Worm (Caenorhabditis elegans) whole organism, late embryonic: Measurements from ENCODE around the gene wdfy-2.

Source experiments
- C08G9.2 ChIP-seq: sonication (generic microtip); optimal IDR thresholded peaks from 2 replicates; lab custom pipeline; 2016; ENCODE audit warnings: mild to moderate bottlenecking, missing genetic modification characterization, moderate library complexity, missing compliant biosample characterization
- C38D4.7 ChIP-seq: fragments of 200-800 bp; sonication (Bioruptor generic); optimal IDR thresholded peaks from 2 replicates; lab custom pipeline; 2018; ENCODE audit warnings: mild to moderate bottlenecking, missing genetic modification characterization, moderate library complexity, missing compliant biosample characterization
- ama-1 ChIP-seq: fragments of 150-350 bp; optimal IDR thresholded peaks from 2 replicates; lab custom pipeline; 2014
- ceh-14 ChIP-seq: sonication (generic microtip); optimal IDR thresholded peaks from 2 replicates; lab custom pipeline; 2016; ENCODE audit warnings: missing genotype, missing genetic modification characterization, missing compliant biosample characterization
- ceh-2 ChIP-seq: sonication (generic microtip); optimal IDR thresholded peaks from 2 replicates; lab custom pipeline; 2016; ENCODE audit warnings: missing genotype, missing genetic modification characterization, missing compliant biosample characterization
- ceh-22 ChIP-seq: sonication (generic microtip); optimal IDR thresholded peaks from 2 replicates; lab custom pipeline; 2017; ENCODE audit warnings: missing biosample characterization, missing genetic modification characterization
- ceh-30 ChIP-seq: fragments of 150-350 bp; optimal IDR thresholded peaks from 2 replicates; lab custom pipeline; 2014; ENCODE audit warnings: missing biosample characterization, missing genetic modification characterization
- ceh-9 ChIP-seq: sonication (generic microtip); optimal IDR thresholded peaks from 2 replicates; lab custom pipeline; 2016; ENCODE audit warnings: mild to moderate bottlenecking, missing genetic modification characterization, inconsistent platforms, missing compliant biosample characterization
- dve-1 ChIP-seq: sonication (generic microtip); optimal IDR thresholded peaks from 2 replicates; lab custom pipeline; 2017; ENCODE audit warnings: antibody characterized with exemption, mild to moderate bottlenecking, missing genetic modification characterization, missing compliant biosample characterization
- ets-4 ChIP-seq: sonication (generic microtip); optimal IDR thresholded peaks from 2 replicates; lab custom pipeline; 2016; ENCODE audit warnings: missing genetic modification characterization, missing compliant biosample characterization
- fax-1 ChIP-seq: sonication (generic microtip); optimal IDR thresholded peaks from 2 replicates; lab custom pipeline; 2016; ENCODE audit warnings: missing genotype, missing genetic modification characterization, missing compliant biosample characterization
- gmeb-2 ChIP-seq: sonication (generic microtip); optimal IDR thresholded peaks from 2 replicates; lab custom pipeline; 2016; ENCODE audit warnings: missing genetic modification characterization, inconsistent platforms, missing compliant biosample characterization
- hlh-15 ChIP-seq: sonication (generic microtip); optimal IDR thresholded peaks from 2 replicates; lab custom pipeline; 2016; ENCODE audit warnings: missing genetic modification characterization, missing compliant biosample characterization
- hlh-30 ChIP-seq: sonication (generic microtip); optimal IDR thresholded peaks from 2 replicates; lab custom pipeline; 2017; ENCODE audit warnings: antibody characterized with exemption, missing genetic modification characterization, missing compliant biosample characterization; ENCODE audit not compliant: insufficient read depth
- hlh-8 ChIP-seq: sonication (generic microtip); optimal IDR thresholded peaks from 2 replicates; lab custom pipeline; 2016; ENCODE audit warnings: missing genotype, missing genetic modification characterization, missing compliant biosample characterization
- lim-6 ChIP-seq: sonication (generic microtip); optimal IDR thresholded peaks from 2 replicates; lab custom pipeline; 2016; ENCODE audit warnings: missing genetic modification characterization, missing compliant biosample characterization
- nfya-1 ChIP-seq: sonication (generic microtip); optimal IDR thresholded peaks from 2 replicates; lab custom pipeline; 2017; ENCODE audit warnings: missing genetic modification characterization, mild to moderate bottlenecking, missing compliant biosample characterization, antibody characterized with exemption, moderate library complexity
- npax-4 ChIP-seq: sonication (generic microtip); optimal IDR thresholded peaks from 2 replicates; lab custom pipeline; 2016; ENCODE audit warnings: missing genetic modification characterization, missing compliant biosample characterization
- pag-3 ChIP-seq: sonication (generic microtip); optimal IDR thresholded peaks from 2 replicates; lab custom pipeline; 2016; ENCODE audit warnings: missing compliant biosample characterization, missing genetic modification characterization, borderline replicate concordance
- pat-9 ChIP-seq: fragments of 200-800 bp; sonication (Bioruptor generic); optimal IDR thresholded peaks from 2 replicates; lab custom pipeline; 2018; ENCODE audit warnings: mild to moderate bottlenecking, missing genetic modification characterization, moderate library complexity, missing compliant biosample characterization
- pha-2 ChIP-seq: sonication (generic microtip); optimal IDR thresholded peaks from 2 replicates; lab custom pipeline; 2017; ENCODE audit warnings: mild to moderate bottlenecking, missing genetic modification characterization, missing compliant biosample characterization
- pha-4 ChIP-seq: fragments of 150-350 bp; optimal IDR thresholded peaks from 2 replicates; lab custom pipeline; 2018; ENCODE audit warnings: missing biosample characterization, missing genetic modification reagents, missing genetic modification characterization
- pqm-1 ChIP-seq: sonication (generic microtip); optimal IDR thresholded peaks from 2 replicates; lab custom pipeline; 2016; ENCODE audit warnings: missing genetic modification characterization, missing compliant biosample characterization
- pros-1 ChIP-seq: fragments of 150-350 bp; optimal IDR thresholded peaks from 2 replicates; lab custom pipeline; 2014; ENCODE audit warnings: missing biosample characterization, missing genetic modification reagents, missing genetic modification characterization
- ref-2 ChIP-seq: sonication (generic microtip); optimal IDR thresholded peaks from 2 replicates; lab custom pipeline; 2016; ENCODE audit warnings: missing genetic modification characterization, missing compliant biosample characterization
- sdc-2 ChIP-seq: sonication (generic microtip); optimal IDR thresholded peaks from 2 replicates; lab custom pipeline; 2016; ENCODE audit warnings: missing genotype, missing genetic modification characterization, missing compliant biosample characterization
- sox-2 ChIP-seq: fragments of 200-800 bp; sonication (Bioruptor generic); IDR thresholded peaks from 2 replicates; pipeline ENCODE4 v1.3.6; 2022; ENCODE audit warnings: missing genetic modification reagents, missing genetic modification characterization, missing compliant biosample characterization
- sox-4 ChIP-seq: sonication (generic microtip); optimal IDR thresholded peaks from 2 replicates; lab custom pipeline; 2017; ENCODE audit warnings: mild to moderate bottlenecking, missing genetic modification characterization, inconsistent platforms, missing compliant biosample characterization
- syd-9 ChIP-seq: sonication (generic microtip); optimal IDR thresholded peaks from 2 replicates; lab custom pipeline; 2016; ENCODE audit warnings: mild to moderate bottlenecking, missing genetic modification characterization, moderate library complexity, missing compliant biosample characterization
- tbx-2 ChIP-seq: sonication (generic microtip); optimal IDR thresholded peaks from 2 replicates; lab custom pipeline; 2016; ENCODE audit warnings: missing genetic modification characterization, missing compliant biosample characterization
- tbx-7 ChIP-seq: sonication (generic microtip); optimal IDR thresholded peaks from 2 replicates; lab custom pipeline; 2016; ENCODE audit warnings: missing genotype, missing genetic modification characterization, missing compliant biosample characterization
- unc-86 ChIP-seq: sonication (generic microtip); optimal IDR thresholded peaks from 2 replicates; lab custom pipeline; 2016; ENCODE audit warnings: missing genetic modification characterization, missing compliant biosample characterization

wdfy-2 gene

ce11 chrII:9343955-9344354 is 24.3 kb downstream of the wdfy-2 start:
- TF ChIP-seq fax-1 (tag; lab: Kevin White, UChicago): no peak
- no peak for TF ChIP-seq pha-2 (tag; lab: Kevin White, UChicago)
- no peak for TF ChIP-seq pros-1 (tag; lab: Kevin White, UChicago)
- TF ChIP-seq npax-4 (tag; lab: Kevin White, UChicago): no peak
- TF ChIP-seq dve-1 (tag; lab: Kevin White, UChicago): no peak
- TF ChIP-seq sox-2 (GFP tag; lab: Robert Waterston, UW): no peak

ce11 chrII:9345116-9345515 is 25.5 kb downstream of the wdfy-2 start:
- TF ChIP-seq C08G9.2 (tag; lab: Kevin White, UChicago) (no peak), tbx-7 (tag; lab: Kevin White, UChicago) (no peak), ceh-9 (tag; lab: Kevin White, UChicago) (no peak), unc-86 (no peak)

ce11 chrII:9345794-9346193 is 26.1 kb downstream of the wdfy-2 start:
- no peak for TF ChIP-seq ceh-2 (tag; lab: Kevin White, UChicago)
- TF ChIP-seq ceh-9 (tag; lab: Kevin White, UChicago): no peak
- no peak for TF ChIP-seq hlh-15 (tag; lab: Kevin White, UChicago)
- no peak for TF ChIP-seq pqm-1 (tag; lab: Kevin White, UChicago)
- no peak for TF ChIP-seq lim-6 (tag; lab: Kevin White, UChicago)
- no peak for TF ChIP-seq hlh-8 (tag; lab: Kevin White, UChicago)
- no peak for TF ChIP-seq ref-2 (tag; lab: Kevin White, UChicago)
- no peak for TF ChIP-seq tbx-2 (tag; lab: Kevin White, UChicago)
- no peak for TF ChIP-seq ceh-30
- TF ChIP-seq C38D4.7 (GFP tag; lab: Kevin White, UChicago): no peak
- no peak for TF ChIP-seq ets-4
- TF ChIP-seq pat-9 (tag; lab: Kevin White, UChicago): no peak
- no peak for TF ChIP-seq fax-1 (tag; lab: Kevin White, UChicago)

- TF ChIP-seq sdc-2 (tag; lab: Kevin White, UChicago) (no peak), pha-4 (tag; lab: Kevin White, UChicago) (no peak), pag-3 (tag; lab: Kevin White, UChicago) (no peak), sox-4 (no peak), gmeb-2 (no peak), ceh-30 (no peak), ceh-14 (tag; lab: Kevin White, UChicago) (no peak), ceh-2 (tag; lab: Kevin White, UChicago) (no peak)
- TF ChIP-seq, all 69 proteins: peak for 0
Observed at ce11 chrII:9346490-9346889, 26.8 kb downstream of the wdfy-2 start, which contains the start of gene F42A8.1. F42A8.1 (minus strand) TSS chrII:9346590.

ce11 chrII:9347444-9347843 is 27.8 kb downstream of the wdfy-2 start:
- TF ChIP-seq nfya-1: no peak

- TF ChIP-seq lim-6 (tag; lab: Kevin White, UChicago) (no peak), C38D4.7 (GFP tag; lab: Kevin White, UChicago) (no peak), syd-9 (tag; lab: Kevin White, UChicago) (no peak), hlh-30 (tag; lab: Kevin White, UChicago) (no peak), ceh-14 (tag; lab: Kevin White, UChicago) (no peak), ama-1 (lab: Kevin White, UChicago) (no peak), ceh-22 (no peak)
Observed at ce11 chrII:9352669-9353068, 33.0 kb downstream of the wdfy-2 start, which contains the start of the genes sdhb-1 and cup-15. sdhb-1 (minus strand) TSS chrII:9352731. cup-15 (plus strand) TSS chrII:9353000.
